5 fruit fly cellular contexts compared by ENCODE assay signal in genomic region chr3L:8578470-8578869, dm6.
TF ChIP-seq lines count a peak whose summit lies in the region.

No protein-coding gene starts in this region.

- no peak for TF ChIP-seq CTCF in whole organism, embryonic (GFP tag; optimal IDR thresholded peaks at IDR 0.05; lab: Kevin White, UChicago)

TF ChIP-seq in whole organism, adult, 20 proteins besides CTCF, POLR2A, EP300 and RAD21 (continues in another document):
- TF ChIP-seq CG5204 (GFP tag; optimal IDR thresholded peaks at IDR 0.05; lab: Kevin White, UChicago) (no peak), CG14711 (tag; optimal IDR thresholded peaks at IDR 0.05; lab: Kevin White, UChicago) (no peak), CG11617 (GFP tag; optimal IDR thresholded peaks at IDR 0.05; lab: Kevin White, UChicago) (no peak), CG33017 (tag; optimal IDR thresholded peaks at IDR 0.05; lab: Kevin White, UChicago) (peak; percentile 13), kay (GFP tag; lab: Kevin White, UChicago; ENCODE audit: borderline replicate concordance) (no peak), pad (GFP tag; optimal IDR thresholded peaks at IDR 0.05; lab: Kevin White, UChicago) (no peak), Crg-1 (GFP tag; optimal IDR thresholded peaks at IDR 0.05; lab: Kevin White, UChicago) (no peak), CG1620 (GFP tag; optimal IDR thresholded peaks at IDR 0.05; lab: Kevin White, UChicago) (no peak), Hr96 (GFP tag; optimal IDR thresholded peaks at IDR 0.05; lab: Kevin White, UChicago) (peak; percentile 15), Clk (GFP tag; optimal IDR thresholded peaks at IDR 0.05; lab: Kevin White, UChicago) (no peak), toe (GFP tag; optimal IDR thresholded peaks at IDR 0.05; lab: Kevin White, UChicago) (no peak), cnc (optimal IDR thresholded peaks at IDR 0.05; lab: Kevin White, UChicago) (no peak), tj (GFP tag; optimal IDR thresholded peaks at IDR 0.05; lab: Kevin White, UChicago) (no peak), ovo (GFP tag; optimal IDR thresholded peaks at IDR 0.05; lab: Kevin White, UChicago) (no peak), Mnt (GFP tag; optimal IDR thresholded peaks at IDR 0.05; lab: Kevin White, UChicago) (peak; percentile 22), bab1 (GFP tag; optimal IDR thresholded peaks at IDR 0.05; lab: Kevin White, UChicago) (no peak), CG12768 (GFP tag; optimal IDR thresholded peaks at IDR 0.05; lab: Kevin White, UChicago) (peak; percentile 10), cic (GFP tag; optimal IDR thresholded peaks at IDR 0.05; lab: Kevin White, UChicago) (no peak), CG7101 (tag; optimal IDR thresholded peaks at IDR 0.05; lab: Kevin White, UChicago) (no peak)

TF ChIP-seq in whole organism, embryonic, 481 proteins besides CTCF, POLR2A, EP300 and RAD21 (continues in another document):
- TF ChIP-seq Dip3 (GFP tag; optimal IDR thresholded peaks at IDR 0.05; lab: Kevin White, UChicago), result no peak
- no peak for TF ChIP-seq lov (optimal IDR thresholded peaks at IDR 0.05; lab: Kevin White, UChicago)
- TF ChIP-seq lov (GFP tag; IDR thresholded peaks at IDR 0.05; lab: Robert Waterston, UW), result no peak
- peak; percentile 77 for TF ChIP-seq Deaf1 (tag; optimal IDR thresholded peaks at IDR 0.05; lab: Kevin White, UChicago)
- peak; percentile 10 for TF ChIP-seq Hey (tag; optimal IDR thresholded peaks at IDR 0.05; lab: Kevin White, UChicago)
- TF ChIP-seq BEAF-32 (GFP tag; optimal IDR thresholded peaks at IDR 0.05; lab: Kevin White, UChicago), result no peak
- no peak for TF ChIP-seq CG7839 (tag; optimal IDR thresholded peaks at IDR 0.05; lab: Kevin White, UChicago)
- TF ChIP-seq Adf1 (GFP tag; IDR thresholded peaks at IDR 0.05; lab: Robert Waterston, UW), result peak; percentile 56; the same call in 1 of the 2 replicates
- no peak for TF ChIP-seq CG6813 (GFP tag; optimal IDR thresholded peaks at IDR 0.05; lab: Kevin White, UChicago)
- no peak for TF ChIP-seq CG7928 (GFP tag; optimal IDR thresholded peaks at IDR 0.05; lab: Kevin White, UChicago)
- TF ChIP-seq hkb (optimal IDR thresholded peaks at IDR 0.05; lab: Kevin White, UChicago), result no peak
- TF ChIP-seq hkb (GFP tag; IDR thresholded peaks at IDR 0.05; lab: Robert Waterston, UW), result 0 out of 2 replicates have a peak, but pooled peaks have one; percentile 25
- TF ChIP-seq CG10654 (GFP tag; optimal IDR thresholded peaks at IDR 0.05; lab: Kevin White, UChicago), result no peak
- TF ChIP-seq Dad (GFP tag; optimal IDR thresholded peaks at IDR 0.05; lab: Kevin White, UChicago), result no peak
- TF ChIP-seq insv (GFP tag; optimal IDR thresholded peaks at IDR 0.05; lab: Kevin White, UChicago), result no peak
- no peak for TF ChIP-seq dmrt99B (tag; optimal IDR thresholded peaks at IDR 0.05; lab: Kevin White, UChicago)
- TF ChIP-seq Hr51 (GFP tag; optimal IDR thresholded peaks at IDR 0.05; lab: Kevin White, UChicago), result no peak
- no peak for TF ChIP-seq GATAe (GFP tag; conservative IDR thresholded peaks at IDR 0.05; lab: Robert Waterston, UW)
- TF ChIP-seq unc-4 (GFP tag; IDR thresholded peaks at IDR 0.05; lab: Robert Waterston, UW; ENCODE audit: partially characterized antibody), result no peak

TF ChIP-seq in whole organism, prepupa, 60 proteins besides CTCF, POLR2A, EP300 and RAD21:
- TF ChIP-seq CG15336 (GFP tag; IDR thresholded peaks at IDR 0.05; lab: Robert Waterston, UW) (0 out of 2 replicates have a peak, but pooled peaks have one; percentile 9), CG6854 (GFP tag; optimal IDR thresholded peaks at IDR 0.05; lab: Kevin White, UChicago) (no peak)
TF ChIP-seq in whole organism, prepupa: peak in this region for 1.

TF ChIP-seq in whole organism, pupa, 21 proteins besides CTCF, POLR2A, EP300 and RAD21:
- TF ChIP-seq CG13204 (GFP tag; optimal IDR thresholded peaks at IDR 0.05; lab: Kevin White, UChicago), result no peak
- no peak for TF ChIP-seq EcR (GFP tag; optimal IDR thresholded peaks at IDR 0.05; lab: Kevin White, UChicago)
- TF ChIP-seq Ets98B (GFP tag; IDR thresholded peaks at IDR 0.05; lab: Robert Waterston, UW), result 0 out of 2 replicates have a peak, but pooled peaks have one; percentile 27
- TF ChIP-seq CG4496 (GFP tag; IDR thresholded peaks at IDR 0.05; lab: Robert Waterston, UW), result peak; percentile 36; the same call in 1 of the 3 replicates
- TF ChIP-seq gl (tag; optimal IDR thresholded peaks at IDR 0.05; lab: Kevin White, UChicago), result no peak
- TF ChIP-seq CG12605 (GFP tag; IDR thresholded peaks at IDR 0.05; lab: Robert Waterston, UW), result no peak
- no peak for TF ChIP-seq CG15710 (tag; optimal IDR thresholded peaks at IDR 0.05; lab: Kevin White, UChicago)
- no peak for TF ChIP-seq CG8301 (tag; optimal IDR thresholded peaks at IDR 0.05; lab: Kevin White, UChicago)
- TF ChIP-seq CG17806 (tag; optimal IDR thresholded peaks at IDR 0.05; lab: Kevin White, UChicago), result no peak
- TF ChIP-seq rn (GFP tag; IDR thresholded peaks at IDR 0.05; lab: Robert Waterston, UW), result no peak
- TF ChIP-seq CG34367 (tag; optimal IDR thresholded peaks at IDR 0.05; lab: Kevin White, UChicago), result no peak
- no peak for TF ChIP-seq Pif1B (GFP tag; optimal IDR thresholded peaks at IDR 0.05; lab: Kevin White, UChicago)
- TF ChIP-seq D1 (tag; optimal IDR thresholded peaks at IDR 0.05; lab: Kevin White, UChicago), result no peak
- TF ChIP-seq CG14655 (GFP tag; optimal IDR thresholded peaks at IDR 0.05; lab: Kevin White, UChicago), result no peak
- no peak for TF ChIP-seq CG8159 (tag; optimal IDR thresholded peaks at IDR 0.05; lab: Kevin White, UChicago)

TF ChIP-seq in whole organism, wandering third instar larva, 38 proteins besides CTCF, POLR2A, EP300 and RAD21:
- TF ChIP-seq h (GFP tag; optimal IDR thresholded peaks at IDR 0.05; lab: Kevin White, UChicago) (peak; percentile 22), dl (GFP tag; optimal IDR thresholded peaks at IDR 0.05; lab: Kevin White, UChicago; ENCODE audit: insufficient read depth in 1 of 2, partially characterized antibody in 2 of 2) (no peak)
